Fruit fly (Drosophila melanogaster) Kc167 (cell line): ENCODE measurements around the gene CG1074.

Experiments used
- Myc ChIP-seq: fragments of >200 bp; optimal IDR thresholded peaks from 2 replicates; lab custom pipeline; 2017; ENCODE audit warnings: missing external identifiers
- Sin3A ChIP-seq: fragments of >200 bp; optimal IDR thresholded peaks from 2 replicates; lab custom pipeline; 2018; ENCODE audit warnings: missing external identifiers
- h ChIP-seq: fragments of >200 bp; optimal IDR thresholded peaks from 3 replicates; lab custom pipeline; 2018; ENCODE audit warnings: missing external identifiers
- insv ChIP-seq: fragments of >200 bp; optimal IDR thresholded peaks from 3 replicates; lab custom pipeline; 2018; ENCODE audit warnings: missing external identifiers
- psq ChIP-seq: fragments of >200 bp; optimal IDR thresholded peaks from 2 replicates; lab custom pipeline; 2017; ENCODE audit warnings: missing external identifiers
- ttk ChIP-seq: sonication (Bioruptor generic); optimal IDR thresholded peaks from 2 replicates; lab custom pipeline; 2017; ENCODE audit warnings: missing external identifiers

Gene CG1074

DNA sequence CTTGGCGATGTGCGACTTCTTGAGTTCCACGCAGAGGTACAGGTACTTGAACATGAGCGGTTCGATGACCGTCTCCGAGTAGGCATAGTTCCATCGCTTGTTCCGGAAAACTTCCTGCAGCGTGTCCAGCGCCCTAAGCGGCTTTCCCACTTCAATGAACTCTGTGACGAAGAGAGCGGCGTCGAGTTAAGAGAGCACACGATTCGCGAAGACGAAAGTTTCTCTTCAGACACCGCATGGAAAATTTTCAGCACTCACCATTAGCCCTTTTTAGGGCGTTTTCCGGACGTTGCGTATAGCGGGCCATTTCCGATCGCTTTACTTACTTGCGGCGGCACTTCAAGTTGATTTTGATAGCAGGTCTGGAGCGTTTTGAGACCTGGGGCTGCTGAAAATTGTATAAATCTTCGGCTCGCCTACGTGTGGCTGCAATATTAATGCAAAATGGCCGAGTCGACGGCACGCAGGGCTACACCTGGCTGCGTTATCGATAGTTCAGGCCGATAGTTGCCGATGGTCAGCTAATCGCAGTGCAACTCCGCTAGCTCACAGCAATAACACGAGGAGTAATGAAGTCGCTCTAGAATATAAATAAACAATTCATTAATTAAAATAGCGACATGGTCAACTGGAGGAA is at the start of gene CG1074, which contains the start of gene eIF3a:
CG1074 (plus strand) TSS at position 525 of the 637 bp plus-strand sequence.
eIF3a (minus strand) TSS at position 455 of the 637 bp plus-strand sequence.
- no peak for TF ChIP-seq Sin3A (lab: Kevin White, UChicago)
- TF ChIP-seq h (lab: Kevin White, UChicago), result no peak
- no peak for TF ChIP-seq psq
- TF ChIP-seq Myc (lab: Kevin White, UChicago), result no peak
- no peak for TF ChIP-seq insv
- no peak for TF ChIP-seq ttk (lab: Kevin White, UChicago)

DNA sequence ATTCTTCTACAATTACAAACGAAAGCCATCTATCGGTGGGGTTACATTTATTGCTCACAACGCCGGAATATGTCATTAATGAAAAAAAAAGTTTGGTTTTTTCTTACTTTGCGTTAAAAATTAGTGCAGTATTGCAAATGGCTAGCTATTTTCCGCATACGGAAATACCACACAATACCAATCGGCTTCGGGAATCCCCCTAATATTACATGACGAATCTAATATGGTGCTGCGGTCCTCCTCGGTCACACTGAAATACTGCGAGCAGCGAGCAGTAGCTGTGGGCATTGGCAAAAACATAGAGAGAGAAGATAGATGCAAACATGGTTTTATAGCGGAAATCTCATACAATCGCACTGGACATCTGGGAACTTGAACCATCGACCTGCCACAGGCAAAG is 46.3 kb upstream of the CG1074 start, which contains the start of gene tub:
tub (plus strand) TSS at position 253 of the 400 bp plus-strand sequence.
- no peak for TF ChIP-seq h (lab: Kevin White, UChicago)
- no peak for TF ChIP-seq psq

DNA sequence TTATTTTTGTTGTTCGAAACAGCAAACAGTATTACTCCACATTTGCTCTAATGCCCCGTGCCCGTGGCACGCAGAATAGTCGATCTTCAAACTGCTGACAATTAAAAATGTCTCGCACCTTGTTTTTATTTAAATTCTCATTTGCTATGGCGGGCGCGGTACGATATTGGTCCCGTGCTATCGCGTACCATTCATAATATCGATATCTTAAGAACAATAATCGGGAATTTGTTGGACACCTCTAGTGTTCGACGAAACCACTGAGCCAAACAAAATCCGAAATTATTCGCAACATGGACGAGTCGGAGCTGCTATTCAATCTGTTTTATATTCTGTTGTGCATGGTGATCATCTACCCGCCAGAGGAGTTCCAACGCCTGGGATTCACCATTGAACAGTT is 43.6 kb upstream of the CG1074 start, which contains the start of gene CG14646:
CG14646 (plus strand) TSS at position 234 of the 400 bp plus-strand sequence.
- no peak for TF ChIP-seq insv
- TF ChIP-seq psq, result no peak

DNA sequence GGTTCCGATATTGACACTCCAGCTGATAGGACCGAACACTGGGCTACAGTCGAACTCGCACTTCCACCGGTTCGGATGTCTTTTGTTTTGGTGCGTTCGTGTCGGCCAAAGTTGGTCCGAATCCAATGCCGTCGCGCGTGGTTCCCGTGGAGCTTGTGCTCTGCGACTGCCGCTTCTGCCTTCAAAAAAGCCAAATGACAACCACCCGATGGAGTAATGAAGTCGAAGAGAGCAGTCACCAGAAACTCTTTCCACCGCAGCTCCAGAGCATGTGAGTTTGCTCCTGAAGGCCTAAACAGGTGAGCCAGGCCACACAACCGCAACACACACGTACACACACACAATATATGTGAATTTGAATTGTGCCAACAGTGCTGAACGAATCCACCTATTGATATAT is 39.6 kb upstream of the CG1074 start, which contains the start of gene CG34112:
CG34112 (minus strand) TSS at position 143 of the 400 bp plus-strand sequence.
- no peak for TF ChIP-seq ttk (lab: Kevin White, UChicago)
- no peak for TF ChIP-seq Myc (lab: Kevin White, UChicago)
- no peak for TF ChIP-seq h (lab: Kevin White, UChicago)
- TF ChIP-seq insv, result no peak
- no peak for TF ChIP-seq Sin3A (lab: Kevin White, UChicago)
- no peak for TF ChIP-seq psq

DNA sequence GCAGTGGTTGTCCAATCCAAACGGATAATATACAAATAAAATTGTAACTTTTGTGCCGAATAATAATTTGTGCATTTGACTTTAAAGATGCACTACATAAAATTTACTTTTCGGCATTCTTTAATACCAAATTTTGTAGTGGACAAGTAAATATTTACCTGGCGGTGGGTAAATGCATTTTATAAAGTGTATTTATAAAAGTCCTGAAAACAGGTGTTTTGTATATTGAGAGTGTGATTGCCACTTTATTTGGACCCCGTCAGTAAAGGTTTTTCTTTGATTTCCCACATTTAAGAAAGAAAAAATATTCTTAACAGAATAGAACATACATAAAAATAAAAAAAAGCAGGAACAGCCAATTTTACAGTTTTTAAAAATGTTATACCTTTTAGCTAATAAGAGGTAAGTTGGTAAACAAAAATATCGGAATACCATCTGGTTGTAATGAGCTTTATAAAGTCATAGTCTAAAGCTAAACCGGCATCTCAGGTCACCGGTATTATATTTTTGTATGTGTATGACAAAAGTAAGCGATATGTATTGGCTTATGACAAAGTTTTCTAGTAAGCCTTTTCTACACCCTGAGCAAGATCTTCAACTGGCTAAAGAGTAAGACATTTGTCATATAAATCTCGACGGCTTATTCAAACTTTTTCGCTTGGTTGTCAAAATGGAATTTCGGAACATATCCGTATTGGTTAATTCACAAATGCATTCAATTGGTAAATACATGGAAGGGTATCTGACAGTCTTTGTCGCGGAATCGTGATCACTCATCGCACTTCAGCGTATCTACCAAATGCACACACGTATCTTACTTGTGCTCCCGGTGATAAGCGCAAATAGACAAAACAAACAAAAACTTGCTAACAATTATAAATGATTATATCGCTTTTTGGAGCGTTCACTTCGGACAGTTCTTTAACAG is 38.8 kb upstream of the CG1074 start:
- TF ChIP-seq Sin3A (lab: Kevin White, UChicago) (no peak), ttk (lab: Kevin White, UChicago) (no peak), psq (no peak), insv (no peak), h (lab: Kevin White, UChicago) (no peak), Myc (lab: Kevin White, UChicago) (no peak)

DNA sequence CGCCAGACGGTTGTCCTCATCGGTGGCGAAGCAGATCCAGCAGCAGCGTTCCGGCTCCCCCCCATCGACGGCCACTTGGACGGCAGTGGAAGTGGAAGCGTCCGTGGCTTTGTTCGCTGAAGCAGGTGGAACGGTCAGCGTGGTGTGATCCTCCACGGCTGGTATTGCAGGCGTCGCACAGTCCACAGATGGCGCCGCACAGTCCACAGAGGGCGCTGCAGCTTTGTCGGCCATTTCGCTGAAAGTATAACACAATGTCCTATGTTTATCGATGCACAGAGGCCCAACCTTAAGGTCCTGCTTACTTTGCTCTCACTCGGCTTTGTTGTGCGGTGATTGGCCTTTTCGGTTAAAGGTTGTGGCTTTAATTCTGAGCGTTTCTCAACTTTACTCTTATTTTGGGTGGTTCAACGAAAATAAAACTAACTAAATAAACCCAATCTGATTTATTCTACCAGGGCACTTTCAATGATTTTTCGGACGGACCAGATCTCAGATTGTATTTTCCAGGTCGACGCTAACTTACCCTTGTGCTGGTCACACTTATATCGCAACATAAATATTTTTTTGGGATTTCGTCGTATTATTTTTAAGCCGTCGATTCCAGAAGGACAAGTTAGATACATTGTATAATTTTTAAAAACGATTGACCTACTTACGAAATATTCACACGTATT is 36.2 kb upstream of the CG1074 start, which contains the start of gene CG9855:
CG9855 (minus strand) TSS at position 473 of the 677 bp plus-strand sequence.
- no peak for TF ChIP-seq ttk (lab: Kevin White, UChicago)
- TF ChIP-seq Sin3A (lab: Kevin White, UChicago), result no peak
- no peak for TF ChIP-seq h (lab: Kevin White, UChicago)
- TF ChIP-seq Myc (lab: Kevin White, UChicago), result no peak
- no peak for TF ChIP-seq psq
- no peak for TF ChIP-seq insv

DNA sequence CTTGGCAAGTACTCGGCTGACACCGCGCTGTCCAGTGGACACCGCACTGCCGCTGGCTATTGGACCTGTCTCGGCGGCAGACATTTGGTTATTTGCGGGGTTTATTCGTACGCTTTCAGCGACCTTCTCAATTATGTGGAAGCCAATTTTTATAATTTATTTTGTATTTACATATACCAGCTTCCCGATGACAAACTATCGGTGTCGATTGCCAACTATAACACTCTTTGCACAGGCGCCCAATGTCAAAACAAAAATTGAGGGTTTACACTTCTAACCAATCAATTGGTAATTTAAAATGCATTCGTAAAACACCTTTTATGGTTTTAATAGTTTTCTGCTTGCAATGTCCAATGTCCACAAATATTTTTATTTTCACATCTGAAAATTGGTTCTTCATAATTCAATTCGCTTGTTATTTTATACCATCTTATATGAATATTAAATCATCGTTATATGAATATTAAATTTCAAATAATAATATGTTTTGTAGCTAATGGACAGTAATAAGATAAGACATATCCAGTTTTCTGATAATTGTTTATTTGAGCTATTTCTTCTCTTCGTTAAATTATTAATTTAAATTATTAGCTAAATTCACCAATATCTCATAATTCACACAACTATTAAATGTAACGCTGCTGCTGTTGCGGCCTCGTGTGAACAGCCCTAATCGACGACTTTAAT is 33.8 kb upstream of the CG1074 start:
- no peak for TF ChIP-seq Sin3A (lab: Kevin White, UChicago)
- TF ChIP-seq h (lab: Kevin White, UChicago), result no peak
- TF ChIP-seq insv, result no peak
- no peak for TF ChIP-seq ttk (lab: Kevin White, UChicago)
- TF ChIP-seq psq, result no peak
- TF ChIP-seq Myc (lab: Kevin White, UChicago), result no peak

DNA sequence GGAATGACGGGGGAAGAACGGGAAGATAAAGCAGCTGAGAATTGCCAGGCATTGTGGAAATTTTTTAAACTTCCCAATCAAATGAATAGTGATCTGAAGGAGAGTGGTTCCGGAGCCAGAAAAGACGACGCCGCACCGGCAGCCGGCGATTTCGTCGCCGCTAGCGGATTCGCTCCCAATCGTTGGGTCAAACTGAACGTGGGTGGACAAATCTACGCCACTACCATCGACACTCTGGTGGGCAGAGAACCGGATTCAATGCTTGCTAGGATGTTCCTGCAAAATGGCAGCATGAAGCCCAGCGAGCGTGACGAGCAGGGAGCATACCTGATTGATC is 33.3 kb upstream of the CG1074 start, which contains the start of gene CG14647:
CG14647 (plus strand) TSS at position 14 of the 337 bp plus-strand sequence.
- TF ChIP-seq Sin3A (lab: Kevin White, UChicago), result no peak
- TF ChIP-seq insv, result no peak
- no peak for TF ChIP-seq ttk (lab: Kevin White, UChicago)
- no peak for TF ChIP-seq psq
- TF ChIP-seq h (lab: Kevin White, UChicago), result no peak
- TF ChIP-seq Myc (lab: Kevin White, UChicago), result no peak

DNA sequence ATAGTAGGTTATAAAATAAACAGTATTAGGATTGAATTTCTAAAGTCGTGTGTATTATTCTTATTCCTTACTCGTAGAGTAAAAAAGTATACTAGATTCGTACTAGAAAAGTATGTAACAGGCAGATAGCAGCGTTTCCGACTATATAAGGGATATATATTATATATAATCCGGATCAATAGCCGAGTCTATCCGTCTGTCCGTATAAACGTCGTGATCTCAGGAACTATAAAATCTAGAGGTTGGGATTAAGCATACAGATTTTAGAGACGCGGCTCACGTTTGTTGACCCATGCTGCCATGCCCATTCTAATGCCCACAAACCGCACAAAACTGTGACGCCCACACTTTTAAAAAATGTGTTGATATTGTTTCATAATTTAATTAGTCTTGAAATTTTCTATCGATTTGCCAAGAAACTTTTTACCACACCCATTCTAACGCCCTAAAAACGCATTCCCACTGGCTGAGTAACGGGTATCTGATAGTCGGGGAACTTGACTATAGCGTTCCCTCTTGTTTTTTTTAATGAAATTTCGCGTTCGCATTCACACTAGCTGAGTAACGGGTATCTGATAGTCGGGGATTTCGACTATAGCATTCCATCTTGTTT is 31.7 kb upstream of the CG1074 start, which contains the start of gene CG9853:
CG9853 (minus strand) TSS at position 51 of the 613 bp plus-strand sequence.
- TF ChIP-seq Sin3A (lab: Kevin White, UChicago), result no peak

DNA sequence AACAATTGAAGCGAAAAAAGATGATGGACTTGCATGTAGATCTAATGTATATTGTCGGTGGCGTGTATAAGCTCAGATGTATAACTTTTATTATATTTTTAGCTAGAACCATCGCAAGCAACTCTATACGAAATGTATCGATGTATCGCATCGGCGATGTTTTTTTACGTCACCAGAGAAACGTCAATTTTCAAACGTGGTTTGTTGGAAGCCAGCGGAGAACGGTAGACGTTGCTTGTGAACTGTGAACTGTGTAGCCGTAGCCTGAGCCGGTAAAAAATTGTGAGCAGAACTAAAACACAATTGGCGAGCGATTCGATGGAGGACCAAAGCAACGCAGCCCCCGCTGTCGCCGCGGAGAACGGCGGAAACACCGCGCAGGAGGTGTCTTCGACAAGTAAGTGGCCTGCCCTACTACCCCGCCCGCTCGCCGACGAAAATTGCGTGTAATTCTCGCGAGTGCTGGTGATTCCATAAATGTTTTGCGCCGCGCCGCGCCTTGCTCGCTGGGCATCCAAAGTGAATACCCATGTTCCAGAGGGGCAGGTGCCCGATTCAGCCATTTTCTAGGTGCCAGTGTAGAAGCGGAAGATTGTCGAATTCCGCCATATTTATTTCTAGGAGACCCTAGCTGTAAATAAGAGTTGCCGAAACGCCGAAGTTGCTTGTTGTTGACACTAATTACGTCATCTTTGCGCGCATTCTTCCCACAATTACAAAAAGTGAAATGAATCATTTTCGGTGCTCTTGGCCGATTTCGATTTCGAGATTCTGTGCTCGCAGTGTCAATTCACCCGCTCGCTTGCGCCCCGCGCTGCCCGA is 30.7 kb upstream of the CG1074 start, which contains the start of gene lost:
lost (plus strand) TSS at position 193 of the 822 bp plus-strand sequence.
- TF ChIP-seq insv (no peak), Myc (lab: Kevin White, UChicago) (no peak), ttk (lab: Kevin White, UChicago) (no peak), h (lab: Kevin White, UChicago) (no peak), Sin3A (lab: Kevin White, UChicago) (no peak), psq (no peak)
